Fruit fly (Drosophila melanogaster): Measurements from ENCODE around the gene CG33679.

The CG33679 gene

DNA sequence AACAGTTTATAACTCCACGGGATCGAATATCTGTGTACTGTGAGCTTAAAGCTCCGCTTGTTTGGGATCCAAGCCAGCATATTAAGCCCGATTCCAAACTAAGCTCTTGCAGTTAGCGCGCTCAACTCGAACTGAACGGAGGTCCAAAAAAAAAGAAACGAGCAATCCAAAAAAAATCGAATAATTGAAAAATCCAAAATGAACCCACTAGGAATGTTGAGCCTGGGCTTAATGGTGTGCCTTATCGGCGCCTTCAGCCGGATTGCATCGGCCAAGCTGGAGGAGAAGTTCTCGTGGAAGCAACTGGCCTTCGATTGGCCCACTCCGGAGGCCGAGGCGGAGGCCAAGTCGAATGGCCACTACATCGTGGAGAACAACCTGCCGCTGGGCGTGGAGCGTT, 22.7 kb upstream of the CG33679 start, which contains the start of gene yellow-c:
Gene yellow-c, plus strand, starts transcription at position 29 of the 400 bp plus-strand sequence.
- TF ChIP-seq CG11617 (GFP tag; optimal IDR thresholded peaks at IDR 0.05): no peak
- TF ChIP-seq toe (GFP tag; optimal IDR thresholded peaks at IDR 0.05): no peak
- no peak for TF ChIP-seq CG7101 (tag; optimal IDR thresholded peaks at IDR 0.05)
- no peak for TF ChIP-seq cnc (optimal IDR thresholded peaks at IDR 0.05)
- no peak for TF ChIP-seq ovo (GFP tag; optimal IDR thresholded peaks at IDR 0.05)
- no peak for TF ChIP-seq cic (GFP tag; optimal IDR thresholded peaks at IDR 0.05)
- TF ChIP-seq CG14711 (tag; optimal IDR thresholded peaks at IDR 0.05): no peak
- TF ChIP-seq pad (GFP tag; optimal IDR thresholded peaks at IDR 0.05): no peak
- TF ChIP-seq CG5204 (GFP tag; optimal IDR thresholded peaks at IDR 0.05): no peak
- TF ChIP-seq kay (GFP tag; ENCODE audit: borderline replicate concordance): no peak
- no peak for TF ChIP-seq Crg-1 (GFP tag; optimal IDR thresholded peaks at IDR 0.05)

DNA sequence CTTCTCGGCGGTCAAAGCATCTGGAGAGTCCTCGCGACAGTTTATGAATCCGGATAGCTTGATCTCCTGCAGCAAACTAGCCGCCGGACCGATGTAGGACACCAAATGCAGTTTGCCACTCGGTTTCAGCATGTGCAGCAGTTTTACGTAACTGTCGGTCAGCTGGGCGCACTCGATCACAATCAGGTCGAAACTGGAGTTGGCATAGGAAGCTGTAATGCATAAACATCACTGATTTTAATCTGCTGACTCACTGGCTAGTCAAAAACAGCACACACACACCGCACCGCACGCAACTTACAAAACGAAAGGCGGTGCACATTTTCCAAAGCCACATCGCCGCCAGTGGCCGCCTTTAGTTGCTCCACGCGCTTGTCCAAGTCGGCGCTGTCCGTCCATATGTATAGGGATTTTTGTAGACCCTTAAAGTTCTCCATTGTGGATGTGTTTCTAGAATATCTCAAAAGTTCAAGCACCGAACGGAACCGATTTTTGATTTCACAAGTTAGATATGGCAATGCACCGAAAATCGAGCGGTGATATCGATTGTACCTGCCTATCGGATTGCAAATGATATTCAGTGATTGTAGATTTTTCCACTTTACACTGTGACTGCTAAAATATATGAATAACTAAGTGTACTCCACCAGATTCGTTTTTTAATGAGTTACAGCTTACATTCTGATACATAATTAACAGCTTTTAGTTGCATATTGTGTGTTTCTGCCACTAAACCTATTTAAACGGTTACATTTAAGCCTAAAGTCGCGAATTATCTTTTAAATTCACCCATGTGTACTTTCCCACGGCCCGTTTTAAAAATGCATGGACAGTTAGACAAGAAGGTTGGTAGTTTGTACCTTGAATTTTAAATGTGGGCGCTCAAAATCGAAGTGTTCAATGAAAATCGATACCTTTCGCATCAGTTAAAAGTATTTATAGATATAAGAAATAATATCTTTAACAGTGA, 19.5 kb upstream of the CG33679 start, which contains the start of gene CIAPIN1:
Gene CIAPIN1, minus strand, starts transcription at position 523 of the 970 bp plus-strand sequence.
- TF ChIP-seq cnc (optimal IDR thresholded peaks at IDR 0.05) (peak; percentile 79 to 86), kay (GFP tag; ENCODE audit: borderline replicate concordance) (peak; percentile 38), Crg-1 (GFP tag; optimal IDR thresholded peaks at IDR 0.05) (no peak)

- TF ChIP-seq Clk (GFP tag; optimal IDR thresholded peaks at IDR 0.05) (no peak), pad (GFP tag; optimal IDR thresholded peaks at IDR 0.05) (peak; percentile 54), toe (GFP tag; optimal IDR thresholded peaks at IDR 0.05) (peak; percentile 41), bab1 (GFP tag; optimal IDR thresholded peaks at IDR 0.05) (peak; percentile 40), Mnt (GFP tag; optimal IDR thresholded peaks at IDR 0.05) (peak; percentile 18), CG14711 (tag; optimal IDR thresholded peaks at IDR 0.05) (peak; percentile 36), Crg-1 (GFP tag; optimal IDR thresholded peaks at IDR 0.05) (peak; percentile 47), CG7101 (tag; optimal IDR thresholded peaks at IDR 0.05) (peak; percentile 45), CG5204 (GFP tag; optimal IDR thresholded peaks at IDR 0.05) (peak; percentile 12), CG7045 (GFP tag; optimal IDR thresholded peaks at IDR 0.05) (no peak), Hr96 (GFP tag; optimal IDR thresholded peaks at IDR 0.05) (peak; percentile 61), cnc (optimal IDR thresholded peaks at IDR 0.05) (no peak), CG12768 (GFP tag; optimal IDR thresholded peaks at IDR 0.05) (peak; percentile 15), CG1620 (GFP tag; optimal IDR thresholded peaks at IDR 0.05) (peak; percentile 56)
Observed at dm6 chr2L:15039309-15039772, 18.8 kb upstream of the CG33679 start.

DNA sequence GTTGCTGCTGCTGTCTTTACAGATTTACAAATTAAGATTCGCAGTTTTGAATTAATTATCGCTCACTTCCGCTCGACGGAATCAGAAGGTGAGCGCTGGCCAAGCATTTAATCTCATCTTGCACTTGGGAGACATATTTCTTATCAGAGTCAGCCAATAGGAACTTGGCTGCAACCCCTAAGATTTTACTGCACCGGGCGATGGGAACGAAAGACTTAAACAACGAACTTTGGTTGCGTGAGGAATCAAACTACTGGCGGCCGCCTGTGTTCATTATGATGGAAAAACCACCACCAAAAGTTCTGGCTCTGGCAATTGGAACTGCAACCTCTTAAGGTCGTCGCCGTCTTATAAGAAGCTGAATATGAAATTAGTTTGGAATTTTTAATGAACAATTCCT, 14.4 kb upstream of the CG33679 start:
- no peak for TF ChIP-seq toe (GFP tag; optimal IDR thresholded peaks at IDR 0.05)
- no peak for TF ChIP-seq CG33017 (tag; optimal IDR thresholded peaks at IDR 0.05)
- TF ChIP-seq tj (GFP tag; optimal IDR thresholded peaks at IDR 0.05): no peak
- TF ChIP-seq ovo (GFP tag; optimal IDR thresholded peaks at IDR 0.05): no peak
- no peak for TF ChIP-seq cnc (optimal IDR thresholded peaks at IDR 0.05)
- TF ChIP-seq CG1620 (GFP tag; optimal IDR thresholded peaks at IDR 0.05): no peak
- no peak for TF ChIP-seq cic (GFP tag; optimal IDR thresholded peaks at IDR 0.05)
- no peak for TF ChIP-seq CG5204 (GFP tag; optimal IDR thresholded peaks at IDR 0.05)
- no peak for TF ChIP-seq Hr96 (GFP tag; optimal IDR thresholded peaks at IDR 0.05)
- TF ChIP-seq CG11617 (GFP tag; optimal IDR thresholded peaks at IDR 0.05): no peak
- no peak for TF ChIP-seq CG7045 (GFP tag; optimal IDR thresholded peaks at IDR 0.05)
- no peak for TF ChIP-seq Clk (GFP tag; optimal IDR thresholded peaks at IDR 0.05)
- no peak for TF ChIP-seq CG12768 (GFP tag; optimal IDR thresholded peaks at IDR 0.05)
- no peak for TF ChIP-seq CG14711 (tag; optimal IDR thresholded peaks at IDR 0.05)
- no peak for TF ChIP-seq Crg-1 (GFP tag; optimal IDR thresholded peaks at IDR 0.05)
- TF ChIP-seq CG7101 (tag; optimal IDR thresholded peaks at IDR 0.05): no peak
- TF ChIP-seq pad (GFP tag; optimal IDR thresholded peaks at IDR 0.05): no peak
- TF ChIP-seq Mnt (GFP tag; optimal IDR thresholded peaks at IDR 0.05): no peak
- TF ChIP-seq bab1 (GFP tag; optimal IDR thresholded peaks at IDR 0.05): no peak

dm6 chr2L:15052805-15053388, 5.2 kb upstream of the CG33679 start:
- TF ChIP-seq Mnt (GFP tag; optimal IDR thresholded peaks at IDR 0.05) (no peak), CG11617 (GFP tag; optimal IDR thresholded peaks at IDR 0.05) (no peak), toe (GFP tag; optimal IDR thresholded peaks at IDR 0.05) (no peak), cnc (optimal IDR thresholded peaks at IDR 0.05) (no peak), CG14711 (tag; optimal IDR thresholded peaks at IDR 0.05) (no peak), bab1 (GFP tag; optimal IDR thresholded peaks at IDR 0.05) (no peak), Hr96 (GFP tag; optimal IDR thresholded peaks at IDR 0.05) (no peak), CG1620 (GFP tag; optimal IDR thresholded peaks at IDR 0.05) (no peak), CG7045 (GFP tag; optimal IDR thresholded peaks at IDR 0.05) (no peak), tj (GFP tag; optimal IDR thresholded peaks at IDR 0.05) (no peak), cic (GFP tag; optimal IDR thresholded peaks at IDR 0.05) (no peak), pad (GFP tag; optimal IDR thresholded peaks at IDR 0.05) (no peak), CG7101 (tag; optimal IDR thresholded peaks at IDR 0.05) (no peak), Clk (GFP tag; optimal IDR thresholded peaks at IDR 0.05) (no peak), CG33017 (tag; optimal IDR thresholded peaks at IDR 0.05) (no peak), ovo (GFP tag; optimal IDR thresholded peaks at IDR 0.05) (no peak), CG5204 (GFP tag; optimal IDR thresholded peaks at IDR 0.05) (no peak), kay (GFP tag; ENCODE audit: borderline replicate concordance) (no peak), CG12768 (GFP tag; optimal IDR thresholded peaks at IDR 0.05) (no peak), Crg-1 (GFP tag; optimal IDR thresholded peaks at IDR 0.05) (no peak)
